Fruit fly (Drosophila melanogaster): ENCODE results near the gene CG3581.

The CG3581 gene

dm6 chr3R:19343534-19344325 lies 30.9 kb downstream of the CG3581 start:
- TF ChIP-seq CG7101 (tag; optimal IDR thresholded peaks at IDR 0.05) (no peak), bab1 (GFP tag; optimal IDR thresholded peaks at IDR 0.05) (no peak), CG14711 (tag; optimal IDR thresholded peaks at IDR 0.05) (no peak)

DNA sequence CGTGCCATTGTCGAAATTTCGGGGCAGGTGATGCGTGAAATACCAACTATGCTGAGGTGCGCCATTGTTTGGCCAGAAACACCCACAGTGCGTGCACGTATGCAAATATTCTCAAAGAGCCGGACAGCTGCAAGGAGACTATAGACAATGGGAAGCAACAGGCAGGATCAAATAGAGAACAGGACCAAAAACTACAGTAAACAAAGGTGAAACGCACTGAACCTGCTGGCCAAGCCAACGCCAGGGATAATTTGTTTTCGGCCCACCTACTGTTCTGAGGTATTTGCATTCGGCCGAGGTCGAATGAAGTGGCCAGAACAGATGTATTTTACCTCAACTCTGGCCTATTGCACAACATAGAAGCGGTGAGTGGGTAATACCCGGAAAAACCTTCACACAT lies 32.8 kb downstream of the CG3581 start:
- TF ChIP-seq Clk (GFP tag; optimal IDR thresholded peaks at IDR 0.05) (no peak), pad (GFP tag; optimal IDR thresholded peaks at IDR 0.05) (no peak), Mnt (GFP tag; optimal IDR thresholded peaks at IDR 0.05) (no peak), CG12768 (GFP tag; optimal IDR thresholded peaks at IDR 0.05) (no peak), CG11617 (GFP tag; optimal IDR thresholded peaks at IDR 0.05) (no peak), Hr96 (GFP tag; optimal IDR thresholded peaks at IDR 0.05) (no peak), CG7045 (GFP tag; optimal IDR thresholded peaks at IDR 0.05) (no peak), ovo (GFP tag; optimal IDR thresholded peaks at IDR 0.05) (no peak), CG7101 (tag; optimal IDR thresholded peaks at IDR 0.05) (no peak), Crg-1 (GFP tag; optimal IDR thresholded peaks at IDR 0.05) (no peak), CG5204 (GFP tag; optimal IDR thresholded peaks at IDR 0.05) (no peak), cnc (optimal IDR thresholded peaks at IDR 0.05) (no peak), kay (GFP tag; ENCODE audit: borderline replicate concordance) (no peak), bab1 (GFP tag; optimal IDR thresholded peaks at IDR 0.05) (no peak), CG33017 (tag; optimal IDR thresholded peaks at IDR 0.05) (no peak), tj (GFP tag; optimal IDR thresholded peaks at IDR 0.05) (no peak), toe (GFP tag; optimal IDR thresholded peaks at IDR 0.05) (no peak)

dm6 chr3R:19340312-19341079 lies 34.1 kb downstream of the CG3581 start:
- TF ChIP-seq ovo (GFP tag; optimal IDR thresholded peaks at IDR 0.05) (no peak), CG1620 (GFP tag; optimal IDR thresholded peaks at IDR 0.05) (no peak), CG12768 (GFP tag; optimal IDR thresholded peaks at IDR 0.05) (no peak), CG33017 (tag; optimal IDR thresholded peaks at IDR 0.05) (no peak), CG14711 (tag; optimal IDR thresholded peaks at IDR 0.05) (no peak), CG5204 (GFP tag; optimal IDR thresholded peaks at IDR 0.05) (no peak), pad (GFP tag; optimal IDR thresholded peaks at IDR 0.05) (no peak), CG7101 (tag; optimal IDR thresholded peaks at IDR 0.05) (no peak), toe (GFP tag; optimal IDR thresholded peaks at IDR 0.05) (no peak), kay (GFP tag; ENCODE audit: borderline replicate concordance) (no peak), cnc (optimal IDR thresholded peaks at IDR 0.05) (no peak), Mnt (GFP tag; optimal IDR thresholded peaks at IDR 0.05) (no peak), tj (GFP tag; optimal IDR thresholded peaks at IDR 0.05) (no peak), Hr96 (GFP tag; optimal IDR thresholded peaks at IDR 0.05) (no peak), Crg-1 (GFP tag; optimal IDR thresholded peaks at IDR 0.05) (no peak), bab1 (GFP tag; optimal IDR thresholded peaks at IDR 0.05) (no peak), CG7045 (GFP tag; optimal IDR thresholded peaks at IDR 0.05) (no peak), Clk (GFP tag; optimal IDR thresholded peaks at IDR 0.05) (no peak), cic (GFP tag; optimal IDR thresholded peaks at IDR 0.05) (no peak), CG11617 (GFP tag; optimal IDR thresholded peaks at IDR 0.05) (no peak)

DNA sequence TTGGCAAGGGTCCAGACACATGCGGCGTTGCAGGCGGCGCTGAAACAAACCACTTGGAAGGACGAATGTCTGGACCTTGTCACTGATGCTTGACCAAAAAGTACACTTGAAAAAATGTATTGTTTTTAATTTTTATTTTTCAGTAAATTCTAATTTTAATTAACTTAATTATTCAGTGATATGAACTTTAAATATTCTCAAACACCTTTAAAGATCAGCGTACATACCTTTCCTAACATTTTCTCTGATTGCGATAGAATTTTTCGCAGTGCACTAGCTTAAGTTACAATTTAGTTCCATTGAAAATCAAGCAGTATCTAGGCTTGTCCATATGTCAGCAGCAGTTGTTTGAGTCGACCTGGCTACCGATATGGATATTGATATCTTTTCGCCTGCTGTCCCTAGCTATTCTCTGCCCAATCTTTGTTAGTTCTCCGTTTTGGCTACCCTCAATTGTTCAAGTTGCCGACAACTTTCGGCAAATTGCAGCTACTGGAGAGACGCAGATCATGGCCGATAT lies 35.3 kb downstream of the CG3581 start:
- TF ChIP-seq pad (GFP tag; optimal IDR thresholded peaks at IDR 0.05) = no peak
- no peak for TF ChIP-seq Crg-1 (GFP tag; optimal IDR thresholded peaks at IDR 0.05)
- no peak for TF ChIP-seq bab1 (GFP tag; optimal IDR thresholded peaks at IDR 0.05)
- no peak for TF ChIP-seq CG11617 (GFP tag; optimal IDR thresholded peaks at IDR 0.05)
- TF ChIP-seq CG14711 (tag; optimal IDR thresholded peaks at IDR 0.05) = no peak
- no peak for TF ChIP-seq CG1620 (GFP tag; optimal IDR thresholded peaks at IDR 0.05)
- no peak for TF ChIP-seq ovo (GFP tag; optimal IDR thresholded peaks at IDR 0.05)
- no peak for TF ChIP-seq cic (GFP tag; optimal IDR thresholded peaks at IDR 0.05)
- TF ChIP-seq CG7101 (tag; optimal IDR thresholded peaks at IDR 0.05) = no peak
- no peak for TF ChIP-seq Mnt (GFP tag; optimal IDR thresholded peaks at IDR 0.05)
- TF ChIP-seq CG12768 (GFP tag; optimal IDR thresholded peaks at IDR 0.05) = no peak
- TF ChIP-seq CG7045 (GFP tag; optimal IDR thresholded peaks at IDR 0.05) = no peak
- TF ChIP-seq kay (GFP tag; ENCODE audit: borderline replicate concordance) = no peak
- TF ChIP-seq CG33017 (tag; optimal IDR thresholded peaks at IDR 0.05) = no peak
- TF ChIP-seq toe (GFP tag; optimal IDR thresholded peaks at IDR 0.05) = no peak

DNA sequence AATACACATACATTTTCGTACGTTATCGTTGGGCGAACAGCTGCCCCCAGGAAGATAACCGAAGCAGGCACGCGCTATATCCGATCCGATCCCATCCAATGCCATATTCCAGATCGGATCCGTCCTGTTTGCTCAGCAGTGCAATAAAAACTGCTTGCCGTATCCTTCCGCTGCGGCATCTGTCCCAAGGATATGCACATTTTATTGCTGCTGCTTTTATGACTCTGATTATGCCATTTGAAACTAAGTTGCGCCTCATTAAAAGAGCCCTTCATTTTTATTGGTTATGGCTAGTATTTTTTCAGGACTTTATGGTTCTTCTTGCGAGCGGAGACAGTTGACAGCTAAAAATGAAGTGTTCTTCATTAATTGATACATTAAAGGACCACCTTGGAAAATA lies 39.1 kb downstream of the CG3581 start:
- TF ChIP-seq CG5204 (GFP tag; optimal IDR thresholded peaks at IDR 0.05) (no peak), ovo (GFP tag; optimal IDR thresholded peaks at IDR 0.05) (no peak), cnc (optimal IDR thresholded peaks at IDR 0.05) (no peak)

- TF ChIP-seq CG1620 (GFP tag; optimal IDR thresholded peaks at IDR 0.05) = no peak
- no peak for TF ChIP-seq Crg-1 (GFP tag; optimal IDR thresholded peaks at IDR 0.05)
- no peak for TF ChIP-seq Clk (GFP tag; optimal IDR thresholded peaks at IDR 0.05)
- no peak for TF ChIP-seq bab1 (GFP tag; optimal IDR thresholded peaks at IDR 0.05)
- no peak for TF ChIP-seq CG14711 (tag; optimal IDR thresholded peaks at IDR 0.05)
- TF ChIP-seq kay (GFP tag; ENCODE audit: borderline replicate concordance) = no peak
- TF ChIP-seq CG12768 (GFP tag; optimal IDR thresholded peaks at IDR 0.05) = no peak
- no peak for TF ChIP-seq CG33017 (tag; optimal IDR thresholded peaks at IDR 0.05)
- no peak for TF ChIP-seq pad (GFP tag; optimal IDR thresholded peaks at IDR 0.05)
- no peak for TF ChIP-seq CG7101 (tag; optimal IDR thresholded peaks at IDR 0.05)
- no peak for TF ChIP-seq Mnt (GFP tag; optimal IDR thresholded peaks at IDR 0.05)
- no peak for TF ChIP-seq CG11617 (GFP tag; optimal IDR thresholded peaks at IDR 0.05)
- TF ChIP-seq CG7045 (GFP tag; optimal IDR thresholded peaks at IDR 0.05) = no peak
- no peak for TF ChIP-seq tj (GFP tag; optimal IDR thresholded peaks at IDR 0.05)
- TF ChIP-seq CG5204 (GFP tag; optimal IDR thresholded peaks at IDR 0.05) = no peak
- TF ChIP-seq cic (GFP tag; optimal IDR thresholded peaks at IDR 0.05) = no peak
These were observed 42.0 kb downstream of the CG3581 start for dm6 chr3R:19332553-19332952.
